Fruit fly (Drosophila melanogaster): ENCODE results near the gene CG12541.

Gene CG12541

DNA sequence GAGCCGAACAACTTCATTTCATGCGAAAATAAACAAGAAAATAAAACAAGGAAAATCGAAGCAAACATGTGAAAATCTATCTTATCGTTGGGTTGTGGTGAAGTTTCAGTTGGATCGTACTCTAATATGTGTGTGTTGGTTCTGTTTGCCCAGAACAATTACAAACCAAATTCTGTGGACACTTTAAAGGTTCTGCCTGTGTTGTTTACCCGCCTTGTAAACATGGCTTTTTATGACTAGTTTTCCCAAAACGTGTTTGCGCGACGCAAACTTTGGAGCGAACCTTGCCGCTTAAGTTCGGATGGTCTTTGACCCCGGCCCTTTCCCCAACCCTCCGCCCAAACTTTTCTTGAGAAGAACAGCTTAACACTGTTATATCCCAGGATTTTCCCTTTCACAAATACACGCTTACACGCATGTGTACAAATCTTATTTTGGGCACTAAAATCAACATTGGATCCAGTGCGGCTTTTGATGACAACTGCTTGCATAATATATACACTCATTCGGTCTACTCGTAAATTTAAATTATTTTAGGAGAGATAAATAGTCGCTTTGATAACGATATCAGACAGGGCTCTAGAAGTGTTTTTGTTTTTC is 61.7 kb downstream of the CG12541 start:
- TF ChIP-seq CG12605 (GFP tag; IDR thresholded peaks at IDR 0.05) (no peak), Snoo (tag; optimal IDR thresholded peaks at IDR 0.05) (no peak), CG4496 (GFP tag; IDR thresholded peaks at IDR 0.05) (no peak)

DNA sequence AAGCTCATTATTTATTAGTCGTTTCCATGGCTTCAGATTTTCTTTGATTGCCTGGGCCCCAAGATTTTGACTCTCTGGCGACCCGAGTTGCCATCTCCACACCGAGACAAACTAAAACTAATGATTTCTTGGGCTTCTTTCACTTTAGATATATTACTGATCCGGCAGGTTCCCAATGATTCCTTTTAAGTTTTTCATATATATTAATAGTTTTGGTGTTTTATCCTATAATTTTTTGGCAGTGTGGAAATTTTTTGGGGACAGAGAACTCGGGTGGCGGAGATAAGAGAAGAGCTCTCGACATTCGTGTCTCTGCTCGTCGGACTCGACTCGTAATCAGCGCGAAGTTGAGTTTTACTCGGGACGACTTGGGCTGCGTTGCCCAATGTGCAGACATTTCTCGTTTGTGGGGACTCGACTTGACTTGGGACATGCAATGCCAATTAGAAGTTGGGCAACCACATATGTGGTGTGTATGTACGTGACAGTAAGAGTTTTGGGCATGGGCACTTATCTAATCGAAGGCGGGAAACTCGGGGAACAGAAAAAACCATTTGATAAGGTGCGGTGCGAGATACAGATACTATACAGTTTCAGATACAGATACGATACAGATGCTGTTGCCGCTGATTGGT is 64.6 kb downstream of the CG12541 start:
- TF ChIP-seq CG8159 (tag; optimal IDR thresholded peaks at IDR 0.05): peak; percentile 4
- TF ChIP-seq CG15710 (tag; optimal IDR thresholded peaks at IDR 0.05): peak; percentile 27
- TF ChIP-seq CG14655 (GFP tag; optimal IDR thresholded peaks at IDR 0.05): peak; percentile 37
- no peak for TF ChIP-seq CG17806 (tag; optimal IDR thresholded peaks at IDR 0.05)
- peak; percentile 64; the same call in 1 of the 3 replicates for TF ChIP-seq CG4496 (GFP tag; IDR thresholded peaks at IDR 0.05)
- no peak for TF ChIP-seq Pif1A (GFP tag; optimal IDR thresholded peaks at IDR 0.05)
- no peak for TF ChIP-seq CG34367 (tag; optimal IDR thresholded peaks at IDR 0.05)
- TF ChIP-seq CG32121 (GFP tag; IDR thresholded peaks at IDR 0.05): peak; percentile 61; the same call in 1 of the 2 replicates
- peak; percentile 37 for TF ChIP-seq Ets98B (GFP tag; IDR thresholded peaks at IDR 0.05)
- TF ChIP-seq fd96Ca (GFP tag; IDR thresholded peaks at IDR 0.05): peak; percentile 65
- TF ChIP-seq Pif1B (GFP tag; optimal IDR thresholded peaks at IDR 0.05): peak; percentile 55
- no peak for TF ChIP-seq CG9948 (tag; optimal IDR thresholded peaks at IDR 0.05)

- peak; percentile 67 for TF ChIP-seq CG14655 (GFP tag; optimal IDR thresholded peaks at IDR 0.05)
- TF ChIP-seq Ets98B (GFP tag; IDR thresholded peaks at IDR 0.05): no peak
- TF ChIP-seq CG15710 (tag; optimal IDR thresholded peaks at IDR 0.05): peak; percentile 40
- peak; percentile 47 for TF ChIP-seq CG8159 (tag; optimal IDR thresholded peaks at IDR 0.05)
- peak; percentile 20 for TF ChIP-seq CG9948 (tag; optimal IDR thresholded peaks at IDR 0.05)
- peak; percentile 33 for TF ChIP-seq EcR (GFP tag; optimal IDR thresholded peaks at IDR 0.05)
- no peak for TF ChIP-seq Snoo (tag; optimal IDR thresholded peaks at IDR 0.05)
- peak; percentile 46 for TF ChIP-seq CG8301 (tag; optimal IDR thresholded peaks at IDR 0.05)
- peak; percentile 28 for TF ChIP-seq CG34367 (tag; optimal IDR thresholded peaks at IDR 0.05)
- TF ChIP-seq Pif1A (GFP tag; optimal IDR thresholded peaks at IDR 0.05): peak; percentile 41
These were observed 65.3 kb downstream of the CG12541 start for dm6 chrX:7000444-7001134.

dm6 chrX:6998492-6998852 is 67.4 kb downstream of the CG12541 start, which contains the start of gene Inx2:
Gene Inx2, plus strand, starts transcription at chrX:6998672.
- TF ChIP-seq CG17806 (tag; optimal IDR thresholded peaks at IDR 0.05) (no peak), CG9948 (tag; optimal IDR thresholded peaks at IDR 0.05) (no peak), CG12605 (GFP tag; IDR thresholded peaks at IDR 0.05) (peak; percentile 80), CG8159 (tag; optimal IDR thresholded peaks at IDR 0.05) (no peak), Pif1B (GFP tag; optimal IDR thresholded peaks at IDR 0.05) (no peak), D1 (tag; optimal IDR thresholded peaks at IDR 0.05) (no peak), Pif1A (GFP tag; optimal IDR thresholded peaks at IDR 0.05) (peak; percentile 58), CG13204 (GFP tag; optimal IDR thresholded peaks at IDR 0.05) (peak; percentile 58), CG14655 (GFP tag; optimal IDR thresholded peaks at IDR 0.05) (no peak), CG4496 (GFP tag; IDR thresholded peaks at IDR 0.05) (peak; percentile 76; the same call in 2 of the 3 replicates), fd96Ca (GFP tag; IDR thresholded peaks at IDR 0.05) (0 out of 3 replicates have a peak, but pooled peaks have one; percentile 28), Snoo (tag; optimal IDR thresholded peaks at IDR 0.05) (no peak), EcR (GFP tag; optimal IDR thresholded peaks at IDR 0.05) (peak; percentile 64), Ets98B (GFP tag; IDR thresholded peaks at IDR 0.05) (peak; percentile 78), CG34367 (tag; optimal IDR thresholded peaks at IDR 0.05) (no peak), CG32121 (GFP tag; IDR thresholded peaks at IDR 0.05) (peak; percentile 63), CG8301 (tag; optimal IDR thresholded peaks at IDR 0.05) (no peak), CG10348 (GFP tag; IDR thresholded peaks at IDR 0.05) (no peak), rn (GFP tag; IDR thresholded peaks at IDR 0.05) (no peak), CG15710 (tag; optimal IDR thresholded peaks at IDR 0.05) (no peak), gl (tag; optimal IDR thresholded peaks at IDR 0.05) (peak; percentile 56)

DNA sequence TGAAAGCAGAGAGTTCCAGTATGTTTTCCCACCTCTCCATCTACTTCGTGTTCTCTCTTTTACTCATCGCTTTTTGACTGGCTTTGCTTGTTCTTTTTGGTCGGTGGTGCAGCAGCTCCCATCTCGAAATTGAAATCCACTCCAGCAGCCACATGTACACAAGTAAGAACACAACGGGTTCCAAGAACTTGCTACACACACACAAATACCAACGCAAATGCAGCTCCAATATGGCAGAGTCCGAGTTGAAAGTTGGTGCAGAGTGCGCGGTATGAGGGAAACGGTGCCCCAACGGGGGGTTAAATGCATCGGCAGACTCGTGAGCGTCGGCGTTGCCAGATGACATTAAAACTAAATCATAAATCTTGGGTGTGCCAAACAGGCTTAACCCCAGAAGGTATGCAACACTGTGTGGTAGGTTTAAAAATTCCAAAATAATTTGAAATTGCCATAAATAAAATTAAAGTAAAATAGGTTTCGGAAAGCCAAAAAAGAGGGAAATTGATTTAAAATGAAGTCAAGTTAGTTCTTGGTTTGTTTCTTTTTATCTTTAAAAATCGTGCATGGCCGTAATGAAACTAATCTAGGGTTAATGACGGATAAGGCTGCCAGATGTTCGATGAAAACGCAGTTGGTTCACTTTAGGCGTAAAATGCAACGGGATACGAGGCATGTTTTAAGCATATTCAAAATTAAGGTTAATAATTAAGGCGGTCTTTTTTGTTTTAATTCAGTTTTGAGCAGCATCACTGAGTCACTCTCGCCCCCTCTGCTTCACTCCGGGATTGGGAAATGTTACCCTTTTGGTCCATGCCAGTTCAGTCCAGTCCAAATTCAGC is 68.0 kb downstream of the CG12541 start:
- TF ChIP-seq CG32121 (GFP tag; IDR thresholded peaks at IDR 0.05): peak; percentile 74
- TF ChIP-seq CG15710 (tag; optimal IDR thresholded peaks at IDR 0.05): peak; percentile 92
- peak; percentile 69 for TF ChIP-seq Ets98B (GFP tag; IDR thresholded peaks at IDR 0.05)
- TF ChIP-seq CG4496 (GFP tag; IDR thresholded peaks at IDR 0.05): peak; percentile 89
- peak; percentile 64; the same call in 1 of the 3 replicates for TF ChIP-seq fd96Ca (GFP tag; IDR thresholded peaks at IDR 0.05)
- peak; percentile 81 for TF ChIP-seq CG8301 (tag; optimal IDR thresholded peaks at IDR 0.05)
- TF ChIP-seq gl (tag; optimal IDR thresholded peaks at IDR 0.05): peak; percentile 11
- peak; percentile 77 for TF ChIP-seq CG12605 (GFP tag; IDR thresholded peaks at IDR 0.05)
- TF ChIP-seq CG14655 (GFP tag; optimal IDR thresholded peaks at IDR 0.05): peak; percentile 88
- no peak for TF ChIP-seq EcR (GFP tag; optimal IDR thresholded peaks at IDR 0.05)
- TF ChIP-seq CG17806 (tag; optimal IDR thresholded peaks at IDR 0.05): peak; percentile 89
- TF ChIP-seq CG9948 (tag; optimal IDR thresholded peaks at IDR 0.05): peak; percentile 88
- TF ChIP-seq D1 (tag; optimal IDR thresholded peaks at IDR 0.05): peak; percentile 64
- peak; percentile 66 for TF ChIP-seq Pif1B (GFP tag; optimal IDR thresholded peaks at IDR 0.05)
- peak; percentile 65 for TF ChIP-seq Pif1A (GFP tag; optimal IDR thresholded peaks at IDR 0.05)
- peak; percentile 52; the same call in 1 of the 2 replicates for TF ChIP-seq rn (GFP tag; IDR thresholded peaks at IDR 0.05)
- TF ChIP-seq CG13204 (GFP tag; optimal IDR thresholded peaks at IDR 0.05): peak; percentile 58
- peak; percentile 93 for TF ChIP-seq CG8159 (tag; optimal IDR thresholded peaks at IDR 0.05)
- peak; percentile 89 for TF ChIP-seq CG34367 (tag; optimal IDR thresholded peaks at IDR 0.05)
- peak; percentile 76 for TF ChIP-seq Snoo (tag; optimal IDR thresholded peaks at IDR 0.05)
- TF ChIP-seq CG10348 (GFP tag; IDR thresholded peaks at IDR 0.05): 0 out of 2 replicates have a peak, but pooled peaks have one; percentile 17
